Worm (Caenorhabditis elegans) whole organism, midembryonic: ENCODE data around the gene srd-69.

Experiments
- cog-1 ChIP-seq: sonication (generic microtip); optimal IDR thresholded peaks from 2 replicates; lab custom pipeline; 2016; ENCODE audit warnings: missing genetic modification characterization, missing compliant biosample characterization
- flt-1 ChIP-seq: fragments of 200-800 bp; sonication (Bioruptor generic); IDR thresholded peaks from 2 replicates; pipeline ENCODE4 v1.3.6; 2022; ENCODE audit warnings: missing genetic modification characterization, missing compliant biosample characterization
- med-1 ChIP-seq: sonication (generic microtip); optimal IDR thresholded peaks from 2 replicates; lab custom pipeline; 2017; ENCODE audit warnings: missing genetic modification characterization, mild to moderate bottlenecking, missing compliant biosample characterization, antibody characterized with exemption, missing genetic modification reagents; ENCODE audit not compliant: insufficient read depth
- tab-1 ChIP-seq: fragments of 200-800 bp; sonication (Bioruptor generic); IDR thresholded peaks from 2 replicates; pipeline ENCODE4 v1.3.6; 2022; ENCODE audit warnings: missing genetic modification characterization, missing compliant biosample characterization
- ztf-23 ChIP-seq: fragments of 200-800 bp; sonication (Bioruptor generic); IDR thresholded peaks from 2 replicates; pipeline ENCODE4 v1.3.6; 2022; ENCODE audit warnings: missing genetic modification reagents, missing genetic modification characterization, missing compliant biosample characterization
- ztf-29 ChIP-seq: fragments of 200-800 bp; sonication (Bioruptor generic); IDR thresholded peaks from 2 replicates; pipeline ENCODE4 v1.3.6; 2022; ENCODE audit warnings: missing genetic modification reagents, missing genetic modification characterization, missing compliant biosample characterization

- TF ChIP-seq med-1 (GFP tag; lab: Kevin White, UChicago) (no peak), flt-1 (GFP tag; lab: Robert Waterston, UW) (no peak), cog-1 (tag; lab: Kevin White, UChicago) (no peak), ztf-29 (GFP tag; lab: Robert Waterston, UW) (no peak), ztf-23 (no peak), tab-1 (GFP tag; lab: Robert Waterston, UW) (no peak)
Measured at ce11 chrIII:2349956-2350355, 12.8 kb upstream of the srd-69 start.
